Worm (Caenorhabditis elegans) whole organism, L2 larva: ENCODE data around the gene mib-1.
A peak's percentile ranks its signal among the peaks of the same experiment; 100 is the strongest.

Experiments
- C34F6.9 ChIP-seq: fragments of 150-350 bp; optimal IDR thresholded peaks from 2 replicates; lab custom pipeline; 2014; ENCODE audit warnings: missing biosample characterization, missing genetic modification characterization
- F13H6.1 ChIP-seq: sonication (generic microtip); optimal IDR thresholded peaks from 2 replicates; lab custom pipeline; 2016; ENCODE audit warnings: missing genetic modification characterization, missing compliant biosample characterization
- R02D3.7 ChIP-seq: fragments of 150-350 bp; optimal IDR thresholded peaks from 2 replicates; lab custom pipeline; 2014; ENCODE audit warnings: missing biosample characterization, missing genetic modification characterization
- ZK546.5 ChIP-seq: sonication (generic microtip); optimal IDR thresholded peaks from 2 replicates; lab custom pipeline; 2017; ENCODE audit warnings: missing biosample characterization, missing genetic modification characterization
- alr-1 ChIP-seq: fragments of 150-350 bp; optimal IDR thresholded peaks from 2 replicates; lab custom pipeline; 2014; ENCODE audit warnings: missing biosample characterization, missing genetic modification characterization
- aly-2 ChIP-seq: fragments of 150-350 bp; optimal IDR thresholded peaks from 2 replicates; lab custom pipeline; 2014; ENCODE audit warnings: missing biosample characterization, missing genetic modification characterization
- ama-1 ChIP-seq: fragments of 150-350 bp; optimal IDR thresholded peaks from 2 replicates; lab custom pipeline; 2018; ENCODE audit warnings: inconsistent platforms
- ceh-82 ChIP-seq: fragments of 150-350 bp; optimal IDR thresholded peaks from 2 replicates; lab custom pipeline; 2014; ENCODE audit warnings: missing biosample characterization, missing genetic modification characterization
- crh-2 ChIP-seq: sonication (generic microtip); optimal IDR thresholded peaks from 2 replicates; lab custom pipeline; 2017; ENCODE audit warnings: missing biosample characterization, missing genetic modification characterization
- dmd-4 ChIP-seq: sonication (generic microtip); optimal IDR thresholded peaks from 2 replicates; lab custom pipeline; 2017; ENCODE audit warnings: missing biosample characterization, missing genetic modification characterization
- egl-27 ChIP-seq: sonication (generic microtip); optimal IDR thresholded peaks from 3 replicates; lab custom pipeline; 2017; ENCODE audit warnings: missing biosample characterization, missing genetic modification reagents, missing genetic modification characterization
- elt-1 ChIP-seq: fragments of 150-350 bp; optimal IDR thresholded peaks from 2 replicates; lab custom pipeline; 2014; ENCODE audit warnings: missing biosample characterization, missing genetic modification characterization
- elt-3 ChIP-seq: sonication (generic microtip); optimal IDR thresholded peaks from 2 replicates; lab custom pipeline; 2017; ENCODE audit warnings: missing biosample characterization, missing genetic modification characterization
- fos-1 ChIP-seq: fragments of 150-350 bp; optimal IDR thresholded peaks from 2 replicates; lab custom pipeline; 2014; ENCODE audit warnings: missing biosample characterization, missing genetic modification characterization
- lin-11 ChIP-seq: fragments of 150-350 bp; sonication (generic microtip); optimal IDR thresholded peaks from 2 replicates; lab custom pipeline; 2014; ENCODE audit warnings: missing biosample characterization, missing genetic modification characterization, inconsistent platforms, mixed read lengths
- lin-13 ChIP-seq: fragments of 150-350 bp; optimal IDR thresholded peaks from 2 replicates; lab custom pipeline; 2014; ENCODE audit warnings: missing biosample characterization, missing genetic modification reagents, missing genetic modification characterization
- lin-39 ChIP-seq: fragments of 150-350 bp; optimal IDR thresholded peaks from 2 replicates; lab custom pipeline; 2014; ENCODE audit warnings: missing biosample characterization, missing genetic modification reagents, missing genetic modification characterization
- lsy-2 ChIP-seq, 2 experiments: fragments of 150-350 bp in 1 of 2; sonication (generic microtip) in 1 of 2; optimal IDR thresholded peaks; 2 replicates each; lab custom pipeline; 2014 to 2017; ENCODE audit warnings: missing biosample characterization in 2 of 2, missing genetic modification characterization in 2 of 2
- mab-5 ChIP-seq: fragments of 150-350 bp; optimal IDR thresholded peaks from 2 replicates; lab custom pipeline; 2014; ENCODE audit warnings: missing biosample characterization, missing genetic modification characterization
- mbf-1 ChIP-seq: sonication (generic microtip); optimal IDR thresholded peaks from 2 replicates; lab custom pipeline; 2017; ENCODE audit warnings: missing biosample characterization, missing genetic modification characterization
- mdl-1 ChIP-seq, 2 experiments: fragments of 150-350 bp in 1 of 2; sonication (generic microtip) in 1 of 2; optimal IDR thresholded peaks; 2 replicates each; lab custom pipeline; 2017; ENCODE audit warnings: missing biosample characterization in 2 of 2, missing genetic modification characterization in 2 of 2
- nhr-129 ChIP-seq: fragments of 150-350 bp; optimal IDR thresholded peaks from 2 replicates; lab custom pipeline; 2014; ENCODE audit warnings: missing biosample characterization, missing genetic modification characterization
- nhr-23 ChIP-seq: fragments of 150-350 bp; optimal IDR thresholded peaks from 2 replicates; lab custom pipeline; 2014; ENCODE audit warnings: missing biosample characterization, missing genetic modification reagents, missing genetic modification characterization
- nhr-25 ChIP-seq: fragments of 150-350 bp; sonication (generic microtip); optimal IDR thresholded peaks from 3 replicates; lab custom pipeline; 2014; ENCODE audit warnings: missing biosample characterization, missing genetic modification characterization
- nhr-6 ChIP-seq: fragments of 150-350 bp; optimal IDR thresholded peaks from 2 replicates; lab custom pipeline; 2014; ENCODE audit warnings: missing biosample characterization, missing genetic modification characterization
- nhr-77 ChIP-seq: fragments of 150-350 bp; optimal IDR thresholded peaks from 2 replicates; lab custom pipeline; 2014; ENCODE audit warnings: missing biosample characterization, missing genetic modification characterization
- skn-1 ChIP-seq: sonication (generic microtip); optimal IDR thresholded peaks from 2 replicates; lab custom pipeline; 2017; ENCODE audit warnings: missing biosample characterization, missing genetic modification characterization
- sma-3 ChIP-seq: sonication (generic microtip); optimal IDR thresholded peaks from 2 replicates; lab custom pipeline; 2016; ENCODE audit warnings: missing genetic modification reagents, missing genetic modification characterization, missing compliant biosample characterization
- snpc-4 ChIP-seq: fragments of 150-350 bp; optimal IDR thresholded peaks from 2 replicates; lab custom pipeline; 2014; ENCODE audit warnings: missing biosample characterization, missing genetic modification characterization
- unc-55 ChIP-seq: fragments of 150-350 bp; sonication (generic microtip); optimal IDR thresholded peaks from 3 replicates; lab custom pipeline; 2014; ENCODE audit warnings: missing biosample characterization, missing genetic modification reagents, missing genetic modification characterization
- unc-62 ChIP-seq: fragments of 150-350 bp; optimal IDR thresholded peaks from 2 replicates; lab custom pipeline; 2014; ENCODE audit warnings: missing biosample characterization, missing genetic modification reagents, missing genetic modification characterization
- ztf-1 ChIP-seq: fragments of 200-800 bp; sonication (Bioruptor generic); conservative IDR thresholded peaks from 2 replicates; pipeline ENCODE4 v1.3.6; 2022; ENCODE audit warnings: missing genetic modification characterization, missing compliant biosample characterization
- ztf-11 ChIP-seq: sonication (generic microtip); optimal IDR thresholded peaks from 2 replicates; lab custom pipeline; 2017; ENCODE audit warnings: missing biosample characterization, missing genetic modification characterization
- ztf-4 ChIP-seq: fragments of 150-350 bp; optimal IDR thresholded peaks from 2 replicates; lab custom pipeline; 2014; ENCODE audit warnings: missing biosample characterization, missing genetic modification characterization

mib-1 gene

ce11 chrIII:11279954-11280353 lies 10.5 kb downstream of the mib-1 start:
- TF ChIP-seq nhr-25 (tag; lab: Kevin White, UChicago) (no peak), sma-3 (no peak), mab-5 (tag; lab: Kevin White, UChicago) (no peak), nhr-129 (no peak), skn-1 (tag; lab: Kevin White, UChicago) (no peak), unc-62 (GFP tag; lab: Kevin White, UChicago) (no peak), C34F6.9 (no peak), nhr-77 (no peak), lin-13 (GFP tag; lab: Kevin White, UChicago) (no peak), nhr-6 (tag; lab: Kevin White, UChicago) (no peak)

ce11 chrIII:11278817-11279216 lies 11.7 kb downstream of the mib-1 start, which contains the start of gene Y47D3A.21:
Gene Y47D3A.21, minus strand, starts transcription at chrIII:11278917.
- no peak for TF ChIP-seq egl-27
- no peak for TF ChIP-seq mbf-1
- no peak for TF ChIP-seq mdl-1 (tag; optimal IDR thresholded peaks at IDR 0.05; lab: Kevin White, UChicago)
- TF ChIP-seq unc-55 (GFP tag; lab: Kevin White, UChicago), result no peak
- TF ChIP-seq ztf-1 (GFP tag; lab: Robert Waterston, UW), result no peak
- TF ChIP-seq ZK546.5 (tag; lab: Kevin White, UChicago), result no peak
- TF ChIP-seq ama-1 (lab: Kevin White, UChicago), result no peak
- TF ChIP-seq nhr-129, result no peak
- no peak for TF ChIP-seq ceh-82 (tag; lab: Kevin White, UChicago)
- TF ChIP-seq, all 48 proteins: peak for 0

ce11 chrIII:11274590-11275116 lies 15.8 kb downstream of the mib-1 start, which contains the start of gene Y47D3A.20:
Gene Y47D3A.20, plus strand, starts transcription at chrIII:11275066.
- TF ChIP-seq nhr-129 (no peak), ZK546.5 (tag; lab: Kevin White, UChicago) (no peak), nhr-77 (no peak), ztf-4 (tag; lab: Kevin White, UChicago) (no peak), lin-13 (GFP tag; lab: Kevin White, UChicago) (no peak), nhr-25 (tag; lab: Kevin White, UChicago) (no peak), lin-11 (no peak), unc-55 (GFP tag; lab: Kevin White, UChicago) (no peak), lsy-2 (tag; optimal IDR thresholded peaks at IDR 0.05; lab: Kevin White, UChicago) (no peak), R02D3.7 (tag; lab: Kevin White, UChicago) (no peak), C34F6.9 (no peak), F13H6.1 (tag; lab: Kevin White, UChicago) (no peak), elt-1 (tag; lab: Kevin White, UChicago) (no peak), crh-2 (no peak), ceh-82 (tag; lab: Kevin White, UChicago) (no peak), nhr-23 (no peak), sma-3 (no peak), elt-3 (tag; lab: Kevin White, UChicago) (no peak)

DNA sequence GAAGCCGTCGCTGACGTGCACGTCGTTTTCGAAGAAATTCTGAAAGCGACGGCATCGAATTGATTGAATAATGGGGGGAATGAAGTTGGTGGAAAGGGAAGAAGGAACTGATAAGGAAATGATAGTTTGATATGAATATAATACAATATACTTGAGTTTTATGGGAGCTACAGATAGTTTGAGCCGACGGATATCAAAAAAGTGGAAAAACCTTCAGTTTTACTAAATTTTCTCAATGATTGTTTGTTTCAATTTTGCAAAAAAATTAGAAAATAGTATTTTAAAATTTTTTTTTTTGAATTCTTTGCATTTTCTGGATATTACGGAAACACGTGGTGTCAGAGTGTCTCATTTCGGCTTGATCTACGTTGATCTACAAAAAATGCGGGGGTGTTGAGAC lies 19.7 kb downstream of the mib-1 start, which contains the start of gene obr-1:
Gene obr-1 (minus strand): TSS at position 101 of the 400 bp plus-strand sequence.
- TF ChIP-seq snpc-4 (no peak), crh-2 (no peak), lin-39 (no peak), mab-5 (tag; lab: Kevin White, UChicago) (no peak)

DNA sequence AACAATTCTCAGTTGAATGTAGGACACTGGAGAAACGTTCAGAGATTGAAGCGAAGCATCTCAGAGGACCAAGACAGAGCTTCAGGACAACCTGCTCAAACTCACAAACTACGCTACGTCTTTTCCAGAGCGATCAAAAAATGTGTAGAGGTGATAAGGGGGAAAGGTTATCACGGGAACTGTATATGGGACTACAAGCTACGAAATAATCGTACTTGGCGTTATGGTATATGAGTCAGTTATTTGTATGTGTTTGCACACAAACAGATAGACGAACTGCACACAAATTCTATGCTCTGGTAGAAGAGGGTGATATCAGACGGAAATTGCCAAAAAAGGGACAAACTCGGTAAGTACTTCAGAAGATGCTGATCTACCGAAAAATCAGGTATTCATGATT lies 21.3 kb downstream of the mib-1 start:
- no peak for TF ChIP-seq elt-1 (tag; lab: Kevin White, UChicago)
- no peak for TF ChIP-seq crh-2
- TF ChIP-seq dmd-4 (tag; lab: Kevin White, UChicago), result no peak
- no peak for TF ChIP-seq nhr-77
- no peak for TF ChIP-seq aly-2 (tag; lab: Kevin White, UChicago)
- peak; percentile 74 for TF ChIP-seq fos-1 (tag; lab: Kevin White, UChicago)
- no peak for TF ChIP-seq unc-55 (GFP tag; lab: Kevin White, UChicago)
- no peak for TF ChIP-seq ztf-11 (tag; lab: Kevin White, UChicago)

- peak; percentile 15 for TF ChIP-seq fos-1 (tag; lab: Kevin White, UChicago)
- TF ChIP-seq alr-1 (tag; lab: Kevin White, UChicago), result no peak
- TF ChIP-seq, all 48 proteins: peak for 1
Measured at ce11 chrIII:11268532-11268931, 21.9 kb downstream of the mib-1 start.
